Fruit fly (Drosophila melanogaster): Measurements from ENCODE around the gene Naa60.

dm6 chr3L:9689809-9690208 lies 36.9 kb upstream of the Naa60 start:
- TF ChIP-seq CG8159 (tag; optimal IDR thresholded peaks at IDR 0.05) (no peak), CG10348 (GFP tag; IDR thresholded peaks at IDR 0.05) (no peak), gl (tag; optimal IDR thresholded peaks at IDR 0.05) (no peak), CG4496 (GFP tag; IDR thresholded peaks at IDR 0.05) (no peak), Snoo (tag; optimal IDR thresholded peaks at IDR 0.05) (no peak), D1 (tag; optimal IDR thresholded peaks at IDR 0.05) (no peak), EcR (GFP tag; optimal IDR thresholded peaks at IDR 0.05) (no peak)
